Fruit fly (Drosophila melanogaster) whole organism, embryonic: Measurements from ENCODE around the gene CG15330.
A peak's percentile ranks its signal among the peaks of the same experiment; 100 is the strongest.

Experiments
- Asciz ChIP-seq: fragments of 200-800 bp; sonication (Bioruptor generic); optimal IDR thresholded peaks from 2 replicates; lab custom pipeline; 2017; ENCODE audit warnings: missing biosample characterization, mild to moderate bottlenecking, missing genetic modification characterization, missing genetic modification reagents
- CG11560 ChIP-seq: fragments of 200-800 bp; sonication (Bioruptor generic); IDR thresholded peaks from 3 replicates; pipeline ENCODE4 v1.3.6; 2022; ENCODE audit warnings: missing biosample characterization, missing genetic modification characterization
- CG11723 ChIP-seq: fragments of 200-800 bp; sonication (Bioruptor generic); optimal IDR thresholded peaks from 2 replicates; lab custom pipeline; 2017; ENCODE audit warnings: missing biosample characterization, mild to moderate bottlenecking, missing genetic modification characterization
- CG12104 ChIP-seq: fragments of 200-800 bp; sonication (Bioruptor generic); optimal IDR thresholded peaks from 3 replicates; lab custom pipeline; 2016; ENCODE audit warnings: missing biosample characterization, missing genetic modification characterization
- CG12219 ChIP-seq: fragments of 200-800 bp; sonication (Bioruptor generic); optimal IDR thresholded peaks from 3 replicates; lab custom pipeline; 2018; ENCODE audit warnings: missing biosample characterization, mild to moderate bottlenecking, missing genetic modification characterization
- CG1233 ChIP-seq: fragments of 200-800 bp; sonication (Bioruptor generic); optimal IDR thresholded peaks from 4 replicates; lab custom pipeline; 2018; ENCODE audit warnings: missing biosample characterization, mild to moderate bottlenecking, missing genetic modification characterization
- CG13296 ChIP-seq: fragments of 200-800 bp; sonication (Bioruptor generic); optimal IDR thresholded peaks from 3 replicates; lab custom pipeline; 2018; ENCODE audit warnings: missing biosample characterization, mild to moderate bottlenecking, missing genetic modification characterization
- CG13624 ChIP-seq: fragments of 200-800 bp; sonication (Bioruptor generic); optimal IDR thresholded peaks from 2 replicates; lab custom pipeline; 2016; ENCODE audit warnings: missing biosample characterization, missing genetic modification characterization
- CG14050 ChIP-seq: fragments of 200-800 bp; sonication (Bioruptor generic); IDR thresholded peaks from 3 replicates; pipeline ENCODE4 v1.3.6; 2022; ENCODE audit warnings: missing biosample characterization, missing genetic modification characterization
- CG15269 ChIP-seq: fragments of 200-800 bp; sonication (Bioruptor generic); optimal IDR thresholded peaks from 2 replicates; lab custom pipeline; 2018; ENCODE audit warnings: missing biosample characterization, mild to moderate bottlenecking, missing genetic modification characterization, moderate library complexity
- CG2129 ChIP-seq: fragments of 200-800 bp; sonication (Bioruptor generic); IDR thresholded peaks from 2 replicates; pipeline ENCODE4 v1.3.6; 2022; ENCODE audit warnings: missing biosample characterization, missing genetic modification characterization; ENCODE audit not compliant: partially characterized antibody
- CG3065 ChIP-seq: fragments of 200-800 bp; sonication (Bioruptor generic); optimal IDR thresholded peaks from 2 replicates; lab custom pipeline; 2016; ENCODE audit warnings: missing biosample characterization, missing genetic modification characterization
- CG31388 ChIP-seq: fragments of 200-800 bp; sonication (Bioruptor generic); optimal IDR thresholded peaks from 2 replicates; lab custom pipeline; 2016; ENCODE audit warnings: missing biosample characterization, missing genetic modification characterization
- CG33213 ChIP-seq: fragments of 200-800 bp; sonication (Bioruptor generic); optimal IDR thresholded peaks from 3 replicates; lab custom pipeline; 2016; ENCODE audit warnings: missing biosample characterization, missing genetic modification characterization
- CG4730 ChIP-seq: fragments of 200-800 bp; sonication (Bioruptor generic); IDR thresholded peaks from 2 replicates; pipeline ENCODE4 v1.3.6; 2022; ENCODE audit warnings: missing biosample characterization, missing genetic modification characterization
- CG6654 ChIP-seq: fragments of 200-800 bp; sonication (Bioruptor generic); optimal IDR thresholded peaks from 2 replicates; lab custom pipeline; 2017; ENCODE audit warnings: missing biosample characterization, mild to moderate bottlenecking, missing genetic modification characterization
- CG6765 ChIP-seq: fragments of 200-800 bp; sonication (Bioruptor generic); optimal IDR thresholded peaks from 3 replicates; lab custom pipeline; 2017; ENCODE audit warnings: missing biosample characterization, mild to moderate bottlenecking, missing genetic modification characterization
- CG8478 ChIP-seq: fragments of >200 bp; optimal IDR thresholded peaks from 2 replicates; lab custom pipeline; 2018
- Deaf1 ChIP-seq: fragments of 200-800 bp; optimal IDR thresholded peaks from 3 replicates; lab custom pipeline; 2019; ENCODE audit warnings: missing biosample characterization, mild to moderate bottlenecking, missing genetic modification characterization, moderate library complexity
- Dref ChIP-seq: fragments of 200-800 bp; sonication (Bioruptor generic); IDR thresholded peaks from 2 replicates; pipeline ENCODE4 v1.3.6; 2022; ENCODE audit warnings: missing biosample characterization, missing genetic modification characterization
- HLH54F ChIP-seq: fragments of 200-800 bp; sonication (Bioruptor generic); optimal IDR thresholded peaks from 3 replicates; lab custom pipeline; 2016; ENCODE audit warnings: missing biosample characterization, missing genetic modification characterization
- MBD-R2 ChIP-seq: fragments of 200-800 bp; sonication (Bioruptor generic); IDR thresholded peaks from 2 replicates; pipeline ENCODE4 v1.3.6; 2022; ENCODE audit warnings: missing biosample characterization, missing genetic modification characterization
- Med ChIP-seq: fragments of 200-800 bp; sonication (Bioruptor generic); peaks from one replicate; lab custom pipeline; 2016; ENCODE audit warnings: missing biosample characterization, missing genetic modification characterization, mild to moderate bottlenecking, inconsistent platforms, moderate library complexity
- Pdp1 ChIP-seq, 2 experiments: fragments of 200-800 bp; sonication (Bioruptor generic); optimal IDR thresholded peaks; 3 replicates each; lab custom pipeline; 2016; ENCODE audit warnings: missing biosample characterization in 2 of 2, missing genetic modification characterization in 2 of 2, mild to moderate bottlenecking in 1 of 2, moderate library complexity in 1 of 2
- Poxn ChIP-seq: fragments of 200-800 bp; sonication (Bioruptor generic); IDR thresholded peaks from 2 replicates; pipeline ENCODE4 v1.3.6; 2022; ENCODE audit warnings: missing biosample characterization, missing genetic modification characterization
- Ptx1 ChIP-seq: fragments of 200-800 bp; sonication (Bioruptor generic); IDR thresholded peaks from 2 replicates; pipeline ENCODE4 v1.3.6; 2022; ENCODE audit warnings: missing biosample characterization, missing genetic modification characterization
- Six4 ChIP-seq: fragments of 200-800 bp; sonication (Bioruptor generic); optimal IDR thresholded peaks from 2 replicates; lab custom pipeline; 2016; ENCODE audit warnings: missing biosample characterization, missing genetic modification characterization
- Sox100B ChIP-seq: fragments of 200-800 bp; sonication (Bioruptor generic); optimal IDR thresholded peaks from 3 replicates; lab custom pipeline; 2018; ENCODE audit warnings: missing biosample characterization, mild to moderate bottlenecking, missing genetic modification characterization
- YL-1 ChIP-seq: fragments of 200-800 bp; sonication (Bioruptor generic); optimal IDR thresholded peaks from 3 replicates; lab custom pipeline; 2017; ENCODE audit warnings: missing biosample characterization, mild to moderate bottlenecking, missing genetic modification characterization
- amos ChIP-seq: fragments of 200-800 bp; sonication (Bioruptor generic); IDR thresholded peaks from 2 replicates; pipeline ENCODE4 v1.3.6; 2022; ENCODE audit warnings: missing biosample characterization, missing genetic modification characterization; ENCODE audit not compliant: partially characterized antibody
- ash1 ChIP-seq: fragments of 200-800 bp; sonication (Bioruptor generic); optimal IDR thresholded peaks from 2 replicates; lab custom pipeline; 2018; ENCODE audit warnings: missing biosample characterization, mild to moderate bottlenecking, missing genetic modification characterization
- br ChIP-seq: fragments of >200 bp; optimal IDR thresholded peaks from 2 replicates; lab custom pipeline; 2017
- crc ChIP-seq: fragments of 200-800 bp; sonication (Bioruptor generic); optimal IDR thresholded peaks from 2 replicates; lab custom pipeline; 2016; ENCODE audit warnings: missing biosample characterization, missing genetic modification characterization
- danr ChIP-seq: fragments of 200-800 bp; sonication (Bioruptor generic); IDR thresholded peaks from 2 replicates; pipeline ENCODE4 v1.3.6; 2022; ENCODE audit warnings: missing biosample characterization, missing genetic modification characterization
- dmrt99B ChIP-seq: fragments of 200-800 bp; sonication (Bioruptor generic); optimal IDR thresholded peaks from 2 replicates; lab custom pipeline; 2018; ENCODE audit warnings: missing biosample characterization, mild to moderate bottlenecking, missing genetic modification characterization, moderate library complexity
- ewg ChIP-seq: fragments of 200-800 bp; sonication (Bioruptor generic); optimal IDR thresholded peaks from 3 replicates; lab custom pipeline; 2017; ENCODE audit warnings: mild to moderate bottlenecking, missing biosample characterization, missing genetic modification reagents, missing genetic modification characterization
- exex ChIP-seq: fragments of 200-800 bp; sonication (Bioruptor generic); optimal IDR thresholded peaks from 4 replicates; lab custom pipeline; 2018; ENCODE audit warnings: missing biosample characterization, mild to moderate bottlenecking, missing genetic modification characterization, moderate library complexity
- h ChIP-seq: fragments of >200 bp; optimal IDR thresholded peaks from 2 replicates; lab custom pipeline; 2017
- jigr1 ChIP-seq: fragments of 200-800 bp; sonication (Bioruptor generic); IDR thresholded peaks from 3 replicates; pipeline ENCODE4 v1.3.6; 2022; ENCODE audit warnings: missing biosample characterization, missing genetic modification characterization
- ken ChIP-seq: fragments of 200-800 bp; sonication (Bioruptor generic); IDR thresholded peaks from 3 replicates; pipeline ENCODE4 v1.3.6; 2022; ENCODE audit warnings: missing biosample characterization, missing genetic modification characterization
- nmo ChIP-seq: fragments of 200-800 bp; sonication (Bioruptor generic); optimal IDR thresholded peaks from 2 replicates; lab custom pipeline; 2018; ENCODE audit warnings: missing biosample characterization, mild to moderate bottlenecking, missing genetic modification characterization, moderate library complexity
- pum ChIP-seq: fragments of 200-800 bp; sonication (Bioruptor generic); optimal IDR thresholded peaks from 2 replicates; lab custom pipeline; 2016; ENCODE audit warnings: missing biosample characterization, missing genetic modification characterization
- pzg ChIP-seq: fragments of 200-800 bp; sonication (Bioruptor generic); optimal IDR thresholded peaks from 3 replicates; lab custom pipeline; 2018; ENCODE audit warnings: missing biosample characterization, mild to moderate bottlenecking, missing genetic modification characterization, moderate library complexity
- repo ChIP-seq: fragments of 200-800 bp; sonication (Bioruptor generic); optimal IDR thresholded peaks from 2 replicates; lab custom pipeline; 2016; ENCODE audit warnings: missing biosample characterization, missing genetic modification characterization
- schlank ChIP-seq: fragments of 200-800 bp; sonication (Bioruptor generic); optimal IDR thresholded peaks from 2 replicates; lab custom pipeline; 2018; ENCODE audit warnings: missing biosample characterization, mild to moderate bottlenecking, missing genetic modification characterization
- scrt ChIP-seq: fragments of 200-800 bp; sonication (Bioruptor generic); optimal IDR thresholded peaks from 2 replicates; lab custom pipeline; 2018; ENCODE audit warnings: missing biosample characterization, mild to moderate bottlenecking, missing genetic modification characterization, moderate library complexity
- sim ChIP-seq: fragments of 200-800 bp; sonication (Bioruptor generic); IDR thresholded peaks from 2 replicates; pipeline ENCODE4 v1.3.6; 2022; ENCODE audit warnings: missing biosample characterization, missing genetic modification characterization
- tio ChIP-seq: fragments of 200-800 bp; sonication (Bioruptor generic); optimal IDR thresholded peaks from 2 replicates; lab custom pipeline; 2017; ENCODE audit warnings: missing biosample characterization, missing genetic modification characterization, inconsistent platforms
- tx ChIP-seq: fragments of 200-800 bp; sonication (Bioruptor generic); optimal IDR thresholded peaks from 2 replicates; lab custom pipeline; 2016; ENCODE audit warnings: missing biosample characterization, missing genetic modification characterization
- wor ChIP-seq: fragments of 200-800 bp; sonication (Bioruptor generic); IDR thresholded peaks from 2 replicates; pipeline ENCODE4 v1.3.6; 2022; ENCODE audit warnings: missing biosample characterization, missing genetic modification characterization
- zen2 ChIP-seq: fragments of 200-800 bp; sonication (Bioruptor generic); IDR thresholded peaks from 3 replicates; pipeline ENCODE4 v1.3.6; 2022; ENCODE audit warnings: missing biosample characterization, missing genetic modification characterization; ENCODE audit not compliant: partially characterized antibody

The CG15330 gene

DNA sequence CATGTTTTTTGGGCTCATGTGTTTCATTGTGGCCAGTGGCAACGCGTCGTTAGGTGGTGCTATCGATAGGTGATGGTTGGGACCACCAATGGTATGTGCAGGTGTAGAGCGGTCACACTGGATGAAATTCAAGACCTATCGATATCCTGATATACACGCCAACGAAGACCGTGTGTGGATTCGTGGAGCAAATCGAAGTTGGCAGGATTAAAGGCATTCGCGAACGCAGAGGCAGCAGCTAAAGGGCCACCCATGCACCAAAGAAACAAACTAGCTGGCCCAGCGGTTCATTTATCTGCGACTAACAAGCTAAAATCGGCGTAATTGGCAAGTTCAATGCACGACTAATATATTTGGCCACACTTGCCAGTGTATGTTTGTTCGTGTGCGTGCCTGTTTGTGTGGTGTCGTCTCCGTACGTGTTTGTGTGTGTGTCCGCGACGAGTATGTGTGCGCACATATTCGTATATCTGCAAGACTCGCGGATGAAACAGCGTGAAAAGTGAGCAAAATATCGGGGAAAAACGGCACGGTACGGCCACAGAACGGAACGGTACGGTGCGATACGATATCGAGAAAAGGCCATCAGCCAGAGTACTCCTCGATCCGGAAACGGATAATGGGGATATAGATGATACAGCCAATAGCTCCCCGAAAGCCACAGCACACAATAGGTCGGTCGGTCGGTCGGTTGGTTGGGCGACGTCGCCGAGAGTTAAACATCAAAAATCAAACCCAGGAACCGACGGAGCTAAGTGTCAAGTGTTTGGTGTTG lies 19.9 kb upstream of the CG15330 start, which contains the start of gene Ubr3 (continued):
- TF ChIP-seq YL-1 (GFP tag; lab: Kevin White, UChicago) (peak; percentile 70), CG31388 (GFP tag; lab: Kevin White, UChicago) (no peak), Deaf1 (tag; lab: Kevin White, UChicago) (peak; percentile 69), CG6765 (GFP tag; lab: Kevin White, UChicago) (peak; percentile 26), pum (GFP tag; lab: Kevin White, UChicago) (no peak), br (lab: Kevin White, UChicago) (no peak), wor (GFP tag; lab: Robert Waterston, UW) (no peak), CG2129 (GFP tag; lab: Robert Waterston, UW) (0 out of 2 replicates have a peak, but pooled peaks have one; percentile 30), h (lab: Kevin White, UChicago) (no peak), Ptx1 (GFP tag; lab: Robert Waterston, UW) (no peak), CG3065 (GFP tag; lab: Kevin White, UChicago) (no peak), CG12219 (GFP tag; lab: Kevin White, UChicago) (no peak), sim (GFP tag; lab: Robert Waterston, UW) (no peak), CG6654 (GFP tag; lab: Kevin White, UChicago) (no peak), nmo (GFP tag; lab: Kevin White, UChicago) (peak; percentile 34), Poxn (no peak), Asciz (GFP tag; lab: Kevin White, UChicago) (no peak), tx (GFP tag; lab: Kevin White, UChicago) (no peak), Pdp1 (GFP tag; optimal IDR thresholded peaks at IDR 0.05; lab: Kevin White, UChicago) (peak in 1 of 2 experiments; percentile 19), CG11560 (tag; lab: Robert Waterston, UW) (no peak), danr (GFP tag; lab: Robert Waterston, UW) (no peak), tio (no peak), ash1 (GFP tag; lab: Kevin White, UChicago) (no peak), CG33213 (GFP tag; lab: Kevin White, UChicago) (no peak), CG12104 (GFP tag; lab: Kevin White, UChicago) (no peak), repo (GFP tag; lab: Kevin White, UChicago) (no peak), CG4730 (GFP tag; lab: Robert Waterston, UW) (no peak), amos (GFP tag; lab: Robert Waterston, UW) (peak; percentile 84), ewg (no peak), crc (GFP tag; lab: Kevin White, UChicago) (no peak), CG8478 (peak; percentile 95), CG15269 (peak; percentile 2), CG11723 (no peak), CG1233 (no peak), Dref (peak; percentile 87), zen2 (GFP tag; lab: Robert Waterston, UW) (no peak), MBD-R2 (GFP tag; lab: Robert Waterston, UW) (peak; percentile 48; the same call in 1 of the 2 replicates), Sox100B (GFP tag; lab: Kevin White, UChicago) (no peak), Six4 (GFP tag; lab: Kevin White, UChicago) (no peak), HLH54F (GFP tag; lab: Kevin White, UChicago) (no peak), CG13296 (GFP tag; lab: Kevin White, UChicago) (no peak), CG13624 (GFP tag; lab: Kevin White, UChicago) (no peak), CG14050 (GFP tag; lab: Robert Waterston, UW) (no peak), exex (tag; lab: Kevin White, UChicago) (peak; percentile 7), pzg (peak; percentile 87), Med (GFP tag; lab: Kevin White, UChicago) (peak; percentile 67), scrt (no peak), schlank (no peak), jigr1 (GFP tag; lab: Robert Waterston, UW) (no peak), dmrt99B (no peak), ken (GFP tag; lab: Robert Waterston, UW) (no peak)
